Fruit fly (Drosophila melanogaster) whole organism, embryonic: ENCODE data around the gene galla-2.
A peak's percentile ranks its signal among the peaks of the same experiment; 100 is the strongest.

Experiments
- Ada2b ChIP-seq: fragments of 200-800 bp; sonication (Bioruptor generic); IDR thresholded peaks from 2 replicates; pipeline ENCODE4 v1.3.6; 2022; ENCODE audit warnings: missing biosample characterization, missing genetic modification characterization
- Atf-2 ChIP-seq: fragments of 200-800 bp; sonication (Bioruptor generic); optimal IDR thresholded peaks from 2 replicates; lab custom pipeline; 2016; ENCODE audit warnings: missing biosample characterization, missing genetic modification characterization
- Bgb ChIP-seq: fragments of 200-800 bp; sonication (Bioruptor generic); IDR thresholded peaks from 2 replicates; pipeline ENCODE4 v1.3.6; 2022; ENCODE audit warnings: missing biosample characterization, missing genetic modification characterization; ENCODE audit not compliant: partially characterized antibody
- CG10959 ChIP-seq: fragments of 200-800 bp; sonication (Bioruptor generic); IDR thresholded peaks from 2 replicates; pipeline ENCODE4 v1.3.6; 2022; ENCODE audit warnings: missing biosample characterization, missing genetic modification characterization
- CG11560 ChIP-seq: fragments of 200-800 bp; sonication (Bioruptor generic); IDR thresholded peaks from 3 replicates; pipeline ENCODE4 v1.3.6; 2022; ENCODE audit warnings: missing biosample characterization, missing genetic modification characterization
- CG12155 ChIP-seq: fragments of 200-800 bp; sonication (Bioruptor generic); optimal IDR thresholded peaks from 3 replicates; lab custom pipeline; 2016; ENCODE audit warnings: missing biosample characterization, missing genetic modification characterization
- CG12769 ChIP-seq: fragments of 200-800 bp; sonication (Bioruptor generic); optimal IDR thresholded peaks from 2 replicates; lab custom pipeline; 2019; ENCODE audit warnings: missing biosample characterization, mild to moderate bottlenecking, missing genetic modification characterization, moderate library complexity
- CG13296 ChIP-seq: fragments of 200-800 bp; sonication (Bioruptor generic); optimal IDR thresholded peaks from 3 replicates; lab custom pipeline; 2018; ENCODE audit warnings: missing biosample characterization, mild to moderate bottlenecking, missing genetic modification characterization
- CG14965 ChIP-seq: fragments of 200-800 bp; sonication (Bioruptor generic); optimal IDR thresholded peaks from 2 replicates; lab custom pipeline; 2016; ENCODE audit warnings: missing biosample characterization, missing genetic modification characterization, borderline replicate concordance
- CG15514 ChIP-seq: fragments of 200-800 bp; sonication (Bioruptor generic); optimal IDR thresholded peaks from 3 replicates; lab custom pipeline; 2017; ENCODE audit warnings: missing biosample characterization, missing genetic modification characterization, mild to moderate bottlenecking, moderate library complexity, missing genetic modification reagents
- CG17361 ChIP-seq: fragments of 200-800 bp; sonication (Bioruptor generic); IDR thresholded peaks from 3 replicates; pipeline ENCODE4 v1.3.6; 2022; ENCODE audit warnings: missing biosample characterization, missing genetic modification characterization
- CG17612 ChIP-seq: fragments of 200-800 bp; sonication (Bioruptor generic); IDR thresholded peaks from 2 replicates; pipeline ENCODE4 v1.3.6; 2022; ENCODE audit warnings: missing biosample characterization, missing genetic modification characterization
- CG31388 ChIP-seq: fragments of 200-800 bp; sonication (Bioruptor generic); optimal IDR thresholded peaks from 2 replicates; lab custom pipeline; 2016; ENCODE audit warnings: missing biosample characterization, missing genetic modification characterization
- CG31441 ChIP-seq: fragments of 200-800 bp; sonication (Bioruptor generic); IDR thresholded peaks from 2 replicates; pipeline ENCODE4 v1.3.6; 2022; ENCODE audit warnings: missing biosample characterization, missing genetic modification characterization
- CG3163 ChIP-seq: fragments of 200-800 bp; sonication (Bioruptor generic); optimal IDR thresholded peaks from 3 replicates; lab custom pipeline; 2016; ENCODE audit warnings: missing biosample characterization, missing genetic modification characterization
- CG5953 ChIP-seq: fragments of 200-800 bp; sonication (Bioruptor generic); IDR thresholded peaks from 2 replicates; pipeline ENCODE4 v1.3.6; 2022; ENCODE audit warnings: missing biosample characterization, missing genetic modification characterization
- CG6689 ChIP-seq: fragments of 200-800 bp; sonication (Bioruptor generic); IDR thresholded peaks from 2 replicates; pipeline ENCODE4 v1.3.6; 2022; ENCODE audit warnings: missing biosample characterization, missing genetic modification characterization
- CG6813 ChIP-seq: fragments of 200-800 bp; sonication (Bioruptor generic); optimal IDR thresholded peaks from 2 replicates; lab custom pipeline; 2017; ENCODE audit warnings: missing biosample characterization, missing genetic modification characterization, mild to moderate bottlenecking, moderate library complexity, missing genetic modification reagents
- CG7839 ChIP-seq: fragments of 200-800 bp; sonication (Bioruptor generic); optimal IDR thresholded peaks from 3 replicates; lab custom pipeline; 2018; ENCODE audit warnings: missing biosample characterization, mild to moderate bottlenecking, missing genetic modification characterization, moderate library complexity
- CG8089 ChIP-seq: fragments of 200-800 bp; sonication (Bioruptor generic); optimal IDR thresholded peaks from 3 replicates; lab custom pipeline; 2016; ENCODE audit warnings: missing biosample characterization, missing genetic modification characterization
- CG8388 ChIP-seq: fragments of 200-800 bp; sonication (Bioruptor generic); optimal IDR thresholded peaks from 2 replicates; lab custom pipeline; 2019; ENCODE audit warnings: missing biosample characterization, mild to moderate bottlenecking, missing genetic modification characterization, moderate library complexity
- CG9437 ChIP-seq: fragments of 200-800 bp; sonication (Bioruptor generic); optimal IDR thresholded peaks from 2 replicates; lab custom pipeline; 2018; ENCODE audit warnings: missing biosample characterization, mild to moderate bottlenecking, missing genetic modification characterization
- CG9797 ChIP-seq: fragments of 200-800 bp; sonication (Bioruptor generic); optimal IDR thresholded peaks from 3 replicates; lab custom pipeline; 2018; ENCODE audit warnings: missing biosample characterization, mild to moderate bottlenecking, missing genetic modification characterization
- E2f1 ChIP-seq: fragments of 200-800 bp; sonication (Bioruptor generic); IDR thresholded peaks from 2 replicates; pipeline ENCODE4 v1.3.6; 2022; ENCODE audit warnings: missing biosample characterization, missing genetic modification characterization
- Gug ChIP-seq: fragments of 200-800 bp; sonication (Bioruptor generic); IDR thresholded peaks from 4 replicates; pipeline ENCODE4 v1.3.6; 2022; ENCODE audit warnings: missing biosample characterization, missing genetic modification characterization
- HLH4C ChIP-seq: fragments of 200-800 bp; sonication (Bioruptor generic); IDR thresholded peaks from 3 replicates; pipeline ENCODE4 v1.3.6; 2022; ENCODE audit warnings: missing biosample characterization, missing genetic modification characterization; ENCODE audit not compliant: partially characterized antibody
- Hey ChIP-seq: fragments of 200-800 bp; sonication (Bioruptor generic); optimal IDR thresholded peaks from 3 replicates; lab custom pipeline; 2018; ENCODE audit warnings: missing biosample characterization, mild to moderate bottlenecking, missing genetic modification characterization
- HmgZ ChIP-seq: fragments of 200-800 bp; sonication (Bioruptor generic); optimal IDR thresholded peaks from 2 replicates; lab custom pipeline; 2018; ENCODE audit warnings: missing biosample characterization, mild to moderate bottlenecking, missing genetic modification characterization
- Meics ChIP-seq: fragments of 200-800 bp; sonication (Bioruptor generic); optimal IDR thresholded peaks from 2 replicates; lab custom pipeline; 2017; ENCODE audit warnings: missing biosample characterization, mild to moderate bottlenecking, missing genetic modification characterization
- Myb ChIP-seq: fragments of 200-800 bp; sonication (Bioruptor generic); optimal IDR thresholded peaks from 2 replicates; lab custom pipeline; 2016; ENCODE audit warnings: missing biosample characterization, missing genetic modification characterization
- Six4 ChIP-seq: fragments of 200-800 bp; sonication (Bioruptor generic); optimal IDR thresholded peaks from 2 replicates; lab custom pipeline; 2016; ENCODE audit warnings: missing biosample characterization, missing genetic modification characterization
- Stat92E ChIP-seq, 3 experiments: fragments of >200 bp in 2 of 3; fragments of 200-800 bp in 1 of 3; sonication (Bioruptor generic) in 1 of 3; optimal IDR thresholded peaks; 2 replicates each; lab custom pipeline; 2017 to 2019; ENCODE audit warnings: missing biosample characterization in 3 of 3, missing genetic modification characterization in 3 of 3, mild to moderate bottlenecking in 1 of 3, moderate library complexity in 1 of 3
- Taf1 ChIP-seq: fragments of 200-800 bp; sonication (Bioruptor generic); IDR thresholded peaks from 2 replicates; pipeline ENCODE4 v1.3.6; 2022; ENCODE audit warnings: missing biosample characterization, missing genetic modification characterization
- Tbp ChIP-seq: fragments of >200 bp; optimal IDR thresholded peaks from 2 replicates; lab custom pipeline; 2018; ENCODE audit warnings: missing biosample characterization, missing genetic modification characterization
- bbx ChIP-seq: fragments of 200-800 bp; sonication (Bioruptor generic); IDR thresholded peaks from 2 replicates; pipeline ENCODE4 v1.3.6; 2022; ENCODE audit warnings: missing biosample characterization, missing genetic modification characterization; ENCODE audit not compliant: partially characterized antibody
- bcd ChIP-seq: fragments of 200-800 bp; sonication (Bioruptor generic); optimal IDR thresholded peaks from 2 replicates; lab custom pipeline; 2017; ENCODE audit warnings: missing biosample characterization, mild to moderate bottlenecking, missing genetic modification characterization
- br ChIP-seq: fragments of >200 bp; optimal IDR thresholded peaks from 2 replicates; lab custom pipeline; 2017
- cg ChIP-seq: fragments of 200-800 bp; sonication (Bioruptor generic); optimal IDR thresholded peaks from 3 replicates; lab custom pipeline; 2019; ENCODE audit warnings: missing biosample characterization, mild to moderate bottlenecking, missing genetic modification characterization, moderate library complexity
- chif ChIP-seq, 2 experiments: fragments of 200-800 bp; sonication (Bioruptor generic); optimal IDR thresholded peaks; 3 replicates each; lab custom pipeline; 2016; ENCODE audit warnings: missing biosample characterization in 2 of 2, missing genetic modification characterization in 2 of 2
- chn ChIP-seq: fragments of 200-800 bp; sonication (Bioruptor generic); optimal IDR thresholded peaks from 2 replicates; lab custom pipeline; 2016; ENCODE audit warnings: missing biosample characterization, missing genetic modification characterization
- fru ChIP-seq: fragments of >200 bp; optimal IDR thresholded peaks from 2 replicates; lab custom pipeline; 2017
- jing ChIP-seq: fragments of 200-800 bp; sonication (Bioruptor generic); optimal IDR thresholded peaks from 2 replicates; lab custom pipeline; 2018; ENCODE audit warnings: missing biosample characterization, mild to moderate bottlenecking, missing genetic modification characterization
- klu ChIP-seq: fragments of 200-800 bp; sonication (Bioruptor generic); IDR thresholded peaks from 2 replicates; pipeline ENCODE4 v1.3.6; 2022; ENCODE audit warnings: missing biosample characterization, missing genetic modification characterization
- onecut ChIP-seq: fragments of 200-800 bp; sonication (Bioruptor generic); IDR thresholded peaks from 2 replicates; pipeline ENCODE4 v1.3.6; 2022; ENCODE audit warnings: missing biosample characterization, missing genetic modification characterization
- p53 ChIP-seq: fragments of 200-800 bp; sonication (Bioruptor generic); optimal IDR thresholded peaks from 2 replicates; lab custom pipeline; 2016; ENCODE audit warnings: missing biosample characterization, missing genetic modification characterization
- pho ChIP-seq: fragments of 200-800 bp; sonication (Bioruptor generic); optimal IDR thresholded peaks from 2 replicates; lab custom pipeline; 2016; ENCODE audit warnings: missing biosample characterization, missing genetic modification characterization
- pum ChIP-seq: fragments of 200-800 bp; sonication (Bioruptor generic); optimal IDR thresholded peaks from 2 replicates; lab custom pipeline; 2016; ENCODE audit warnings: missing biosample characterization, missing genetic modification characterization
- schlank ChIP-seq: fragments of 200-800 bp; sonication (Bioruptor generic); optimal IDR thresholded peaks from 2 replicates; lab custom pipeline; 2018; ENCODE audit warnings: missing biosample characterization, mild to moderate bottlenecking, missing genetic modification characterization
- sisA ChIP-seq: fragments of 200-800 bp; sonication (Bioruptor generic); IDR thresholded peaks from 2 replicates; pipeline ENCODE4 v1.3.6; 2022; ENCODE audit warnings: missing biosample characterization, missing genetic modification characterization
- tin ChIP-seq: fragments of 200-800 bp; sonication (Bioruptor generic); optimal IDR thresholded peaks from 3 replicates; lab custom pipeline; 2016; ENCODE audit warnings: missing biosample characterization, missing genetic modification characterization
- toy ChIP-seq: fragments of 200-800 bp; sonication (Bioruptor generic); IDR thresholded peaks from 2 replicates; pipeline ENCODE4 v1.3.6; 2022; ENCODE audit warnings: missing biosample characterization, missing genetic modification characterization

Gene galla-2

dm6 chr3L:10857515-10858023 is 25.1 kb upstream of the galla-2 start (continued):
- TF ChIP-seq Six4 (GFP tag; lab: Kevin White, UChicago) (peak; percentile 4), onecut (GFP tag; lab: Robert Waterston, UW) (peak; percentile 49; the same call in 1 of the 2 replicates), CG31388 (no peak), chif (GFP tag; optimal IDR thresholded peaks at IDR 0.05; lab: Kevin White, UChicago) (peak in 1 of 2 experiments; percentile 45), CG10959 (no peak), jing (GFP tag; lab: Kevin White, UChicago) (no peak), CG8089 (GFP tag; lab: Kevin White, UChicago) (peak; percentile 38), bbx (GFP tag; lab: Robert Waterston, UW) (peak; percentile 74), CG9797 (no peak), CG17612 (GFP tag; lab: Robert Waterston, UW) (no peak), fru (lab: Kevin White, UChicago) (no peak), Hey (tag; lab: Kevin White, UChicago) (peak; percentile 94), Bgb (GFP tag; lab: Robert Waterston, UW) (peak; percentile 74), CG17361 (no peak), CG11560 (tag; lab: Robert Waterston, UW) (no peak), Stat92E (GFP tag; optimal IDR thresholded peaks at IDR 0.05; lab: Kevin White, UChicago) (peak in 1 of 3 experiments; percentile 68), bcd (peak; percentile 39), CG6813 (GFP tag; lab: Kevin White, UChicago) (no peak), tin (GFP tag; lab: Kevin White, UChicago) (no peak), HLH4C (peak; percentile 29; the same call in 1 of the 3 replicates), CG31441 (no peak; the same call in 1 of the 2 replicates), CG14965 (GFP tag; lab: Kevin White, UChicago) (no peak), CG13296 (GFP tag; lab: Kevin White, UChicago) (peak; percentile 43), schlank (tag; lab: Kevin White, UChicago) (no peak), klu (GFP tag; lab: Robert Waterston, UW) (no peak), p53 (GFP tag; lab: Kevin White, UChicago) (no peak), CG5953 (GFP tag; lab: Robert Waterston, UW) (peak; percentile 64), CG12155 (no peak), sisA (GFP tag; lab: Robert Waterston, UW) (no peak), CG12769 (tag; lab: Kevin White, UChicago) (peak; percentile 87), Myb (GFP tag; lab: Kevin White, UChicago) (peak; percentile 11), Meics (GFP tag; lab: Kevin White, UChicago) (peak; percentile 47), Tbp (GFP tag; lab: Kevin White, UChicago) (no peak), Atf-2 (GFP tag; lab: Kevin White, UChicago) (peak; percentile 5), br (lab: Kevin White, UChicago) (no peak), chn (GFP tag; lab: Kevin White, UChicago) (peak; percentile 46), CG9437 (GFP tag; lab: Kevin White, UChicago) (no peak), E2f1 (peak; percentile 37; the same call in 1 of the 2 replicates), pum (GFP tag; lab: Kevin White, UChicago) (no peak), Gug (peak; percentile 61; the same call in 2 of the 4 replicates), Taf1 (GFP tag; lab: Robert Waterston, UW) (no peak), HmgZ (tag; lab: Kevin White, UChicago) (peak; percentile 84), CG7839 (tag; lab: Kevin White, UChicago) (peak; percentile 48), CG15514 (GFP tag; lab: Kevin White, UChicago) (peak; percentile 35), CG8388 (GFP tag; lab: Kevin White, UChicago) (peak; percentile 5), toy (GFP tag; lab: Robert Waterston, UW) (no peak), Ada2b (GFP tag; lab: Robert Waterston, UW) (0 out of 2 replicates have a peak, but pooled peaks have one; percentile 17), cg (GFP tag; lab: Kevin White, UChicago) (peak; percentile 90), pho (GFP tag; lab: Kevin White, UChicago) (peak; percentile 35), CG3163 (peak; percentile 29), CG6689 (GFP tag; lab: Robert Waterston, UW) (no peak; the same call in 1 of the 2 replicates)
